Worm (Caenorhabditis elegans): ENCODE data around the gene dop-5.

dop-5 gene

DNA sequence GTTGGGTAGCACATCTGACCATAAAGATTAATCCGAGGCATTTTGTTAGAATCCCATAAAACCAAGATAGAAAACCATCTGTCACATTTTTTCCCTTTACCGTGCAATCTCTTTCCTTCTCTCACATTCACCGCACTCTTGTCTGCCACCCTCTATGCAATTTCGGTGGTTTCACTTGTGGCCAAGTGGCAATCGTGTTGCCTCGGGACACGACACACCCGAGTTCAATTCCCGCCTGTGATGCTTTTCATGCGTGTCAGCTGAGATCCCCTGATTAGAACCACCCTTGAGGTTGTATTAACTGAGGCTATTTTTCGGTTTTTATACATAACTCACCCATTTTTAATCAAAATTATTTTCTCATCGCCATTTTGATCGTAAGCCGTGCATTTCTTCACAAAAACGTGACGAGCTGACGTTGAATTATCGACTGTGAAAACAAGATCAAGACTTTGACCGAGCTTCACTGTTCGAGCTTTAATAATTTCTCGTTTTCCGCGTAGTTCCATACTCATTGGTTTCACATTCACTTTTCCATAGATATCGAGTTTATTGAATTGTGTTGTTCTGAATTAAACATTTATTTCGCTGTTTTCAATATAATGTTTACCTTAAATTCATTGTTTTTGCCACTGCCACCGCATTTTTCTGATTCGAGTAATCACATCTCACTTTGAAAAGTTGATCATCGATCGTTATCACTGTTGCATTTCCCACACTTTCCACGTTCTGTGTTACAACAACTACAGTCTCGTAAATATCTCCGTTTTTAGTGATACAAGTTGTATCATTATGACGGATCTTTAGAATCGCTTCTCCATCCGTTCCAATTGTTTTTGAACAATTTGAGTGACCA lies 51.8 kb downstream of the dop-5 start (continued):
- peak; percentile 92 for TF ChIP-seq egl-18 (GFP tag; IDR thresholded peaks at IDR 0.05)
- TF ChIP-seq nfya-2 (GFP tag; IDR thresholded peaks at IDR 0.05), result peak; percentile 92; the same call in 1 of the 2 replicates
- peak; percentile 100 for TF ChIP-seq lin-26 (GFP tag; IDR thresholded peaks at IDR 0.05)
- peak; percentile 90 for TF ChIP-seq madf-6 (GFP tag; IDR thresholded peaks at IDR 0.05)
- peak; percentile 57 for TF ChIP-seq sdz-38 (tag; optimal IDR thresholded peaks at IDR 0.05)
- peak; percentile 94 for TF ChIP-seq pbrm-1 (GFP tag; IDR thresholded peaks at IDR 0.05)
- TF ChIP-seq him-1 (tag; optimal IDR thresholded peaks at IDR 0.05), result peak; percentile 96
- peak; percentile 95 for TF ChIP-seq ztf-26 (tag; optimal IDR thresholded peaks at IDR 0.05)
- no peak for TF ChIP-seq nfya-1 (tag; optimal IDR thresholded peaks at IDR 0.05; ENCODE audit: borderline replicate concordance, insufficient read depth)
- TF ChIP-seq athp-1 (tag; optimal IDR thresholded peaks at IDR 0.05), result peak; percentile 98
- TF ChIP-seq Y53F4B.3 (GFP tag; IDR thresholded peaks at IDR 0.05), result peak; percentile 84
- peak; percentile 88 for TF ChIP-seq attf-6 (GFP tag; IDR thresholded peaks at IDR 0.05)
- peak; percentile 95 for TF ChIP-seq mes-4 (tag; optimal IDR thresholded peaks at IDR 0.05)
- TF ChIP-seq B0336.3 (GFP tag; IDR thresholded peaks at IDR 0.05), result peak; percentile 97
- TF ChIP-seq unc-62 (GFP tag; optimal IDR thresholded peaks at IDR 0.05), result peak; percentile 25
- TF ChIP-seq K11D2.4 (GFP tag; IDR thresholded peaks at IDR 0.05), result peak; percentile 89
- peak; percentile 88 for TF ChIP-seq ztf-18 (tag; optimal IDR thresholded peaks at IDR 0.05)
- peak; percentile 87 for TF ChIP-seq gei-17 (GFP tag; optimal IDR thresholded peaks at IDR 0.05)
- peak; percentile 99 for TF ChIP-seq cebp-2 (GFP tag; IDR thresholded peaks at IDR 0.05)
- TF ChIP-seq nhr-27 (tag; optimal IDR thresholded peaks at IDR 0.05), result peak; percentile 99
- TF ChIP-seq atf-7 (tag; optimal IDR thresholded peaks at IDR 0.05), result peak; percentile 95
- TF ChIP-seq sptf-2 (GFP tag; optimal IDR thresholded peaks at IDR 0.05), result peak; percentile 99
- TF ChIP-seq unc-130 (GFP tag; optimal IDR thresholded peaks at IDR 0.05), result peak; percentile 93
- peak; percentile 86 for TF ChIP-seq mcd-1 (GFP tag; IDR thresholded peaks at IDR 0.05)
- peak; percentile 98 for TF ChIP-seq mxl-1 (tag; optimal IDR thresholded peaks at IDR 0.05)
- peak; percentile 99 for TF ChIP-seq rpc-1 (optimal IDR thresholded peaks at IDR 0.05)
- TF ChIP-seq rpc-1 (tag; optimal IDR thresholded peaks at IDR 0.05), result peak; percentile 99
- peak; percentile 29 for TF ChIP-seq xnd-1 (tag; optimal IDR thresholded peaks at IDR 0.05)
- peak; percentile 97 for TF ChIP-seq repo-1 (tag; optimal IDR thresholded peaks at IDR 0.05)
- peak; percentile 99 for TF ChIP-seq T26A5.8 (tag; optimal IDR thresholded peaks at IDR 0.05)
- peak; percentile 99 for TF ChIP-seq ceh-27 (GFP tag; optimal IDR thresholded peaks at IDR 0.05)
- TF ChIP-seq egrh-3 (GFP tag; IDR thresholded peaks at IDR 0.05), result peak; percentile 73
- TF ChIP-seq ekl-4 (GFP tag; IDR thresholded peaks at IDR 0.05), result peak; percentile 95
- TF ChIP-seq nhr-179 (tag; optimal IDR thresholded peaks at IDR 0.05), result peak; percentile 83
- peak; percentile 99 for TF ChIP-seq nhr-120 (GFP tag; IDR thresholded peaks at IDR 0.05)
- TF ChIP-seq ztf-3 (GFP tag; optimal IDR thresholded peaks at IDR 0.05), result peak; percentile 92
- peak; percentile 99 for TF ChIP-seq F10E7.11 (tag; optimal IDR thresholded peaks at IDR 0.05)
- peak; percentile 97 for TF ChIP-seq snpc-1.3 (tag; optimal IDR thresholded peaks at IDR 0.05; ENCODE audit: insufficient read depth)
- TF ChIP-seq F39B2.1 (GFP tag; IDR thresholded peaks at IDR 0.05), result peak; percentile 29; the same call in 1 of the 2 replicates
- TF ChIP-seq fkh-3 (tag; optimal IDR thresholded peaks at IDR 0.05), result peak; percentile 99
- TF ChIP-seq rcor-1 (GFP tag; IDR thresholded peaks at IDR 0.05), result peak; percentile 95
- TF ChIP-seq D2030.7 (GFP tag; IDR thresholded peaks at IDR 0.05), result peak; percentile 92
- TF ChIP-seq mel-28 (tag; optimal IDR thresholded peaks at IDR 0.05; ENCODE audit: borderline replicate concordance), result peak; percentile 89
- 0 out of 2 replicates have a peak, but pooled peaks have one; percentile 71 for TF ChIP-seq lag-1 (GFP tag; IDR thresholded peaks at IDR 0.05)
- TF ChIP-seq bed-2 (GFP tag; IDR thresholded peaks at IDR 0.05), result peak; percentile 87
- peak; percentile 80 for TF ChIP-seq nhr-80 (tag; optimal IDR thresholded peaks at IDR 0.05)
- peak; percentile 98 for TF ChIP-seq tbx-9 (tag; optimal IDR thresholded peaks at IDR 0.05; ENCODE audit: borderline replicate concordance)
- peak; percentile 90 for TF ChIP-seq K12H6.12 (tag; optimal IDR thresholded peaks at IDR 0.05)

Measured in whole organism, young adult.